Worm (Caenorhabditis elegans): ENCODE results near the gene F44E2.9.

Gene F44E2.9

ce11 chrIII:8869663-8870062 is 19.3 kb upstream of the F44E2.9 start:
- TF ChIP-seq sem-2 (GFP tag; optimal IDR thresholded peaks at IDR 0.05) = no peak
- no peak for TF ChIP-seq tbx-8 (GFP tag; optimal IDR thresholded peaks at IDR 0.05)
- TF ChIP-seq flh-1 (GFP tag; optimal IDR thresholded peaks at IDR 0.05) = no peak
- no peak for TF ChIP-seq nhr-76 (tag; optimal IDR thresholded peaks at IDR 0.05)
- TF ChIP-seq unc-120 (tag; optimal IDR thresholded peaks at IDR 0.05; ENCODE audit: poor library complexity, severe bottlenecking) = no peak
- TF ChIP-seq nhr-28 (tag; optimal IDR thresholded peaks at IDR 0.05) = no peak
- no peak for TF ChIP-seq elt-3 (tag; optimal IDR thresholded peaks at IDR 0.05)
- no peak for TF ChIP-seq mab-5 (tag; optimal IDR thresholded peaks at IDR 0.05)
- no peak for TF ChIP-seq pha-4 (tag; optimal IDR thresholded peaks at IDR 0.05)
- no peak for TF ChIP-seq nhr-237 (tag; optimal IDR thresholded peaks at IDR 0.05)
- no peak for TF ChIP-seq lin-32 (GFP tag; optimal IDR thresholded peaks at IDR 0.05)
- TF ChIP-seq drap-1 (GFP tag; optimal IDR thresholded peaks at IDR 0.05) = no peak
- no peak for TF ChIP-seq hlh-1 (tag; optimal IDR thresholded peaks at IDR 0.05)

- TF ChIP-seq mls-2 (tag; optimal IDR thresholded peaks at IDR 0.05) (no peak), mab-5 (tag; optimal IDR thresholded peaks at IDR 0.05) (no peak), ham-2 (GFP tag; optimal IDR thresholded peaks at IDR 0.05) (no peak)
Observed at ce11 chrIII:8867922-8868655, 17.8 kb upstream of the F44E2.9 start.

ce11 chrIII:8866983-8867842 is 16.9 kb upstream of the F44E2.9 start:
- TF ChIP-seq ztf-11 (tag; optimal IDR thresholded peaks at IDR 0.05) (no peak), hlh-1 (tag; optimal IDR thresholded peaks at IDR 0.05) (peak; percentile 79), flh-1 (GFP tag; optimal IDR thresholded peaks at IDR 0.05) (no peak)

ce11 chrIII:8866038-8866437 is 15.7 kb upstream of the F44E2.9 start:
- TF ChIP-seq snpc-4 (tag; optimal IDR thresholded peaks at IDR 0.05) (no peak), cnd-1 (tag; optimal IDR thresholded peaks at IDR 0.05) (no peak), ceh-39 (tag; optimal IDR thresholded peaks at IDR 0.05) (no peak), unc-120 (tag; optimal IDR thresholded peaks at IDR 0.05; ENCODE audit: poor library complexity, severe bottlenecking) (no peak), flh-1 (GFP tag; optimal IDR thresholded peaks at IDR 0.05) (no peak), ztf-11 (tag; optimal IDR thresholded peaks at IDR 0.05) (no peak), lin-13 (tag; optimal IDR thresholded peaks at IDR 0.05) (no peak), ceh-43 (GFP tag; optimal IDR thresholded peaks at IDR 0.05) (no peak), mls-2 (tag; optimal IDR thresholded peaks at IDR 0.05) (no peak), nhr-12 (tag; optimal IDR thresholded peaks at IDR 0.05) (no peak), mep-1 (tag; optimal IDR thresholded peaks at IDR 0.05) (no peak), hlh-1 (tag; optimal IDR thresholded peaks at IDR 0.05) (no peak), zip-8 (tag; optimal IDR thresholded peaks at IDR 0.05) (no peak), ceh-83 (GFP tag; optimal IDR thresholded peaks at IDR 0.05) (no peak), lin-32 (GFP tag; optimal IDR thresholded peaks at IDR 0.05) (no peak), unc-39 (tag; optimal IDR thresholded peaks at IDR 0.05) (no peak)

ce11 chrIII:8865294-8865766 is 15.0 kb upstream of the F44E2.9 start:
- no peak for TF ChIP-seq nhr-28 (tag; optimal IDR thresholded peaks at IDR 0.05)
- peak; percentile 70 for TF ChIP-seq hlh-1 (tag; optimal IDR thresholded peaks at IDR 0.05)
- no peak for TF ChIP-seq lsy-2 (tag; optimal IDR thresholded peaks at IDR 0.05)
- TF ChIP-seq sptf-1 (tag; optimal IDR thresholded peaks at IDR 0.05) = peak; percentile 57
- peak; percentile 84 for TF ChIP-seq unc-120 (tag; optimal IDR thresholded peaks at IDR 0.05; ENCODE audit: poor library complexity, severe bottlenecking)
- TF ChIP-seq nhr-76 (tag; optimal IDR thresholded peaks at IDR 0.05) = no peak
- TF ChIP-seq mls-2 (tag; optimal IDR thresholded peaks at IDR 0.05) = peak; percentile 17
- TF ChIP-seq drap-1 (GFP tag; optimal IDR thresholded peaks at IDR 0.05) = peak; percentile 74
- TF ChIP-seq cnd-1 (tag; optimal IDR thresholded peaks at IDR 0.05) = peak; percentile 38
- TF ChIP-seq mep-1 (tag; optimal IDR thresholded peaks at IDR 0.05) = no peak
- no peak for TF ChIP-seq zip-8 (tag; optimal IDR thresholded peaks at IDR 0.05)
- TF ChIP-seq sem-2 (GFP tag; optimal IDR thresholded peaks at IDR 0.05) = no peak
- TF ChIP-seq lin-13 (tag; optimal IDR thresholded peaks at IDR 0.05) = peak; percentile 39
- no peak for TF ChIP-seq ceh-83 (GFP tag; optimal IDR thresholded peaks at IDR 0.05)
- TF ChIP-seq nhr-12 (tag; optimal IDR thresholded peaks at IDR 0.05) = no peak
- no peak for TF ChIP-seq lin-32 (GFP tag; optimal IDR thresholded peaks at IDR 0.05)
- no peak for TF ChIP-seq blmp-1 (tag; optimal IDR thresholded peaks at IDR 0.05)
- TF ChIP-seq bed-3 (GFP tag; optimal IDR thresholded peaks at IDR 0.05) = no peak
- TF ChIP-seq ztf-11 (tag; optimal IDR thresholded peaks at IDR 0.05) = no peak
- peak; percentile 50 for TF ChIP-seq ham-2 (GFP tag; optimal IDR thresholded peaks at IDR 0.05)
- TF ChIP-seq unc-39 (tag; optimal IDR thresholded peaks at IDR 0.05) = no peak
- TF ChIP-seq ceh-43 (GFP tag; optimal IDR thresholded peaks at IDR 0.05) = no peak
- no peak for TF ChIP-seq snpc-4 (tag; optimal IDR thresholded peaks at IDR 0.05)
- TF ChIP-seq nhr-237 (tag; optimal IDR thresholded peaks at IDR 0.05) = no peak
- peak; percentile 60 for TF ChIP-seq M03D4.4 (tag; optimal IDR thresholded peaks at IDR 0.05)
- no peak for TF ChIP-seq elt-1 (tag; optimal IDR thresholded peaks at IDR 0.05; ENCODE audit: borderline replicate concordance, insufficient read depth)
- TF ChIP-seq unc-62 (GFP tag; optimal IDR thresholded peaks at IDR 0.05) = peak; percentile 60
- TF ChIP-seq mab-5 (tag; optimal IDR thresholded peaks at IDR 0.05) = no peak
- no peak for TF ChIP-seq elt-3 (tag; optimal IDR thresholded peaks at IDR 0.05)
- no peak for TF ChIP-seq ces-1 (GFP tag; optimal IDR thresholded peaks at IDR 0.05)
- TF ChIP-seq pha-4 (tag; optimal IDR thresholded peaks at IDR 0.05) = peak; percentile 8
- no peak for TF ChIP-seq nhr-2 (tag; optimal IDR thresholded peaks at IDR 0.05)
- TF ChIP-seq flh-1 (GFP tag; optimal IDR thresholded peaks at IDR 0.05) = no peak
